Worm (Caenorhabditis elegans): ENCODE results near the gene T26E4.4.

ce11 chrV:15752049-15752448, 40.3 kb downstream of the T26E4.4 start, which contains the start of gene str-43:
- no peak for TF ChIP-seq rpc-1 (optimal IDR thresholded peaks at IDR 0.05)
- TF ChIP-seq rpc-1 (tag; optimal IDR thresholded peaks at IDR 0.05): no peak
- TF ChIP-seq B0261.1 (tag; optimal IDR thresholded peaks at IDR 0.05): no peak
- TF ChIP-seq mxl-1 (tag; optimal IDR thresholded peaks at IDR 0.05): no peak
- TF ChIP-seq unc-62 (GFP tag; optimal IDR thresholded peaks at IDR 0.05): no peak
- TF ChIP-seq F55B11.4 (tag; optimal IDR thresholded peaks at IDR 0.05; ENCODE audit: borderline replicate concordance, insufficient read depth): no peak
